Fruit fly (Drosophila melanogaster) Kc167 (cell line): Measurements from ENCODE around the gene CG11891.

Experiments
- Myc ChIP-seq: fragments of >200 bp; optimal IDR thresholded peaks from 2 replicates; lab custom pipeline; 2017; ENCODE audit warnings: missing external identifiers
- Sin3A ChIP-seq: fragments of >200 bp; optimal IDR thresholded peaks from 2 replicates; lab custom pipeline; 2018; ENCODE audit warnings: missing external identifiers
- h ChIP-seq: fragments of >200 bp; optimal IDR thresholded peaks from 3 replicates; lab custom pipeline; 2018; ENCODE audit warnings: missing external identifiers
- insv ChIP-seq: fragments of >200 bp; optimal IDR thresholded peaks from 3 replicates; lab custom pipeline; 2018; ENCODE audit warnings: missing external identifiers
- psq ChIP-seq: fragments of >200 bp; optimal IDR thresholded peaks from 2 replicates; lab custom pipeline; 2017; ENCODE audit warnings: missing external identifiers
- ttk ChIP-seq: sonication (Bioruptor generic); optimal IDR thresholded peaks from 2 replicates; lab custom pipeline; 2017; ENCODE audit warnings: missing external identifiers

DNA sequence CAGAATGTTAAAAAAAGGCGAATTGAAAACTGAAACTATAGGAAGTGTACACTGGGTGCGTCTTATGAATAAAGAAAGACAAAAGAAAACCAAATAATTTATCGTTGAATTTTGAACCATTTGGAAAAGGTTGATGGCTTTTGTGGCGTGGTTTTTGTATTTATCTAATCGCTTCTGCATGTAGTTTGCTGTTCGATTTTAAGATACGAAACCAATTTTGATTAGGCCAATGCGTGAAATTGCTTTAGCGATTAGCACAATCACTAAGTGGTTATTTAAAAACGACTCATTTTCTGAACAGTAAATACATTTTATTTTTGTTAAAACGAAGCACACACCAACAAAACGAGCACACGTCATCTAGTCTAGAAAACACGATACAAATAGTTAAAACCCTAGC is 9.3 kb upstream of the CG11891 start:
- TF ChIP-seq ttk (lab: Kevin White, UChicago) (no peak), insv (lab: Kevin White, UChicago) (no peak), Sin3A (no peak), h (lab: Kevin White, UChicago) (no peak), psq (lab: Kevin White, UChicago) (no peak), Myc (lab: Kevin White, UChicago) (no peak)
